Fruit fly (Drosophila melanogaster) whole organism, prepupa: Measurements from ENCODE around the gene CG43672.

ENCODE experiments used
- Blimp-1 ChIP-seq: fragments of 200-800 bp; sonication (Bioruptor generic); optimal IDR thresholded peaks from 3 replicates; lab custom pipeline; 2017; ENCODE audit warnings: missing biosample characterization, missing genetic modification characterization, mild to moderate bottlenecking, moderate library complexity, missing genetic modification reagents
- CG11294 ChIP-seq: fragments of 200-800 bp; sonication (Bioruptor generic); IDR thresholded peaks from 2 replicates; pipeline ENCODE4 v1.3.6; 2022; ENCODE audit warnings: missing biosample characterization, missing genetic modification characterization
- CG11762 ChIP-seq: fragments of 200-800 bp; sonication (Bioruptor generic); optimal IDR thresholded peaks from 3 replicates; lab custom pipeline; 2016; ENCODE audit warnings: missing biosample characterization, missing genetic modification characterization; ENCODE audit not compliant: insufficient read depth
- CG1621 ChIP-seq: fragments of 200-800 bp; sonication (Bioruptor generic); optimal IDR thresholded peaks from 3 replicates; lab custom pipeline; 2018; ENCODE audit warnings: missing biosample characterization, mild to moderate bottlenecking, missing genetic modification characterization
- CG16779 ChIP-seq: fragments of 200-800 bp; sonication (Bioruptor generic); optimal IDR thresholded peaks from 3 replicates; lab custom pipeline; 2017; ENCODE audit warnings: missing biosample characterization, mild to moderate bottlenecking, missing genetic modification characterization
- CG3032 ChIP-seq: fragments of 200-800 bp; optimal IDR thresholded peaks from 2 replicates; lab custom pipeline; 2019; ENCODE audit warnings: missing biosample characterization, mild to moderate bottlenecking, missing genetic modification characterization, moderate library complexity
- CG31627 ChIP-seq: fragments of 200-800 bp; sonication (Bioruptor generic); optimal IDR thresholded peaks from 3 replicates; lab custom pipeline; 2016; ENCODE audit warnings: missing biosample characterization, missing genetic modification characterization
- CG34406 ChIP-seq: fragments of 200-800 bp; sonication (Bioruptor generic); optimal IDR thresholded peaks from 3 replicates; lab custom pipeline; 2016; ENCODE audit warnings: missing biosample characterization, missing genetic modification characterization
- CG4318 ChIP-seq: fragments of 200-800 bp; sonication (Bioruptor generic); optimal IDR thresholded peaks from 3 replicates; lab custom pipeline; 2017; ENCODE audit warnings: missing biosample characterization, mild to moderate bottlenecking, missing genetic modification characterization
- CG6792 ChIP-seq: fragments of 200-800 bp; sonication (Bioruptor generic); optimal IDR thresholded peaks from 3 replicates; lab custom pipeline; 2016; ENCODE audit warnings: missing biosample characterization, missing genetic modification characterization
- CG6808 ChIP-seq: fragments of 200-800 bp; sonication (Bioruptor generic); optimal IDR thresholded peaks from 3 replicates; lab custom pipeline; 2017; ENCODE audit warnings: missing biosample characterization, missing genetic modification characterization, mild to moderate bottlenecking, moderate library complexity, missing genetic modification reagents
- CG6854 ChIP-seq: fragments of 200-800 bp; sonication (Bioruptor generic); optimal IDR thresholded peaks from 2 replicates; lab custom pipeline; 2017; ENCODE audit warnings: missing biosample characterization, mild to moderate bottlenecking, missing genetic modification characterization
- CG7368 ChIP-seq: fragments of 200-800 bp; sonication (Bioruptor generic); optimal IDR thresholded peaks from 3 replicates; lab custom pipeline; 2016; ENCODE audit warnings: missing biosample characterization, missing genetic modification characterization
- CG9139 ChIP-seq: fragments of 200-800 bp; sonication (Bioruptor generic); optimal IDR thresholded peaks from 3 replicates; lab custom pipeline; 2017; ENCODE audit warnings: missing biosample characterization, mild to moderate bottlenecking, missing genetic modification characterization
- Eip75B ChIP-seq: fragments of 200-800 bp; sonication (Bioruptor generic); optimal IDR thresholded peaks from 3 replicates; lab custom pipeline; 2016; ENCODE audit warnings: missing biosample characterization, missing genetic modification characterization
- Eip78C ChIP-seq: fragments of 200-800 bp; sonication (Bioruptor generic); peaks from one replicate; lab custom pipeline; 2016; ENCODE audit warnings: missing biosample characterization, missing genetic modification characterization
- Ets21C ChIP-seq: fragments of 200-800 bp; sonication (Bioruptor generic); optimal IDR thresholded peaks from 3 replicates; lab custom pipeline; 2016; ENCODE audit warnings: missing biosample characterization, missing genetic modification characterization
- Ets96B ChIP-seq: fragments of 200-800 bp; optimal IDR thresholded peaks from 2 replicates; lab custom pipeline; 2019; ENCODE audit warnings: missing biosample characterization, mild to moderate bottlenecking, missing genetic modification characterization, moderate library complexity
- Gug ChIP-seq: fragments of 200-800 bp; sonication (Bioruptor generic); IDR thresholded peaks from 2 replicates; pipeline ENCODE4 v1.3.6; 2022; ENCODE audit warnings: missing biosample characterization, missing genetic modification characterization
- Hr38 ChIP-seq: sonication (Bioruptor generic); optimal IDR thresholded peaks from 2 replicates; lab custom pipeline; 2016; ENCODE audit warnings: missing biosample characterization, missing genetic modification characterization
- OdsH ChIP-seq: fragments of 200-800 bp; sonication (Bioruptor generic); optimal IDR thresholded peaks from 3 replicates; lab custom pipeline; 2016; ENCODE audit warnings: missing biosample characterization, missing genetic modification characterization
- Sox102F ChIP-seq: fragments of 200-800 bp; sonication (Bioruptor generic); optimal IDR thresholded peaks from 2 replicates; lab custom pipeline; 2016; ENCODE audit warnings: missing biosample characterization, mild to moderate bottlenecking, missing genetic modification characterization
- Sox14 ChIP-seq: fragments of 200-800 bp; sonication (Bioruptor generic); optimal IDR thresholded peaks from 3 replicates; lab custom pipeline; 2016; ENCODE audit warnings: missing biosample characterization, missing genetic modification characterization
- achi ChIP-seq: fragments of 200-800 bp; sonication (Bioruptor generic); optimal IDR thresholded peaks from 3 replicates; lab custom pipeline; 2016; ENCODE audit warnings: missing biosample characterization, missing genetic modification characterization
- acj6 ChIP-seq: fragments of 200-800 bp; sonication (Bioruptor generic); optimal IDR thresholded peaks from 3 replicates; lab custom pipeline; 2016; ENCODE audit warnings: missing biosample characterization, missing genetic modification characterization
- cyc ChIP-seq: fragments of 200-800 bp; sonication (Bioruptor generic); optimal IDR thresholded peaks from 3 replicates; lab custom pipeline; 2016; ENCODE audit warnings: missing biosample characterization, missing genetic modification characterization
- esn ChIP-seq: fragments of 200-800 bp; sonication (Bioruptor generic); optimal IDR thresholded peaks from 2 replicates; lab custom pipeline; 2016; ENCODE audit warnings: missing biosample characterization, mild to moderate bottlenecking, missing genetic modification characterization, moderate library complexity
- fd59A ChIP-seq: fragments of 200-800 bp; sonication (Bioruptor generic); optimal IDR thresholded peaks from 2 replicates; lab custom pipeline; 2017; ENCODE audit warnings: missing biosample characterization, mild to moderate bottlenecking, missing genetic modification characterization, missing genetic modification reagents
- fd85E ChIP-seq: fragments of 200-800 bp; sonication (Bioruptor generic); optimal IDR thresholded peaks from 3 replicates; lab custom pipeline; 2016; ENCODE audit warnings: missing biosample characterization, missing genetic modification characterization
- lz ChIP-seq: fragments of 200-800 bp; sonication (Bioruptor generic); optimal IDR thresholded peaks from 3 replicates; lab custom pipeline; 2016; ENCODE audit warnings: missing biosample characterization, missing genetic modification characterization
- net ChIP-seq: fragments of 200-800 bp; sonication (Bioruptor generic); optimal IDR thresholded peaks from 3 replicates; lab custom pipeline; 2016; ENCODE audit warnings: missing biosample characterization, missing genetic modification characterization
- pdm3 ChIP-seq: fragments of 200-800 bp; sonication (Bioruptor generic); optimal IDR thresholded peaks from 3 replicates; lab custom pipeline; 2016; ENCODE audit warnings: missing biosample characterization, missing genetic modification characterization
- ss ChIP-seq, 2 experiments: fragments of 200-800 bp; sonication (Bioruptor generic); optimal IDR thresholded peaks; 2 replicates in 1 of 2; 3 replicates in 1 of 2; lab custom pipeline; 2017 to 2018; ENCODE audit warnings: mild to moderate bottlenecking in 2 of 2, missing biosample characterization in 2 of 2, missing genetic modification characterization in 2 of 2, moderate library complexity in 1 of 2
- topi ChIP-seq: fragments of 200-800 bp; sonication (Bioruptor generic); optimal IDR thresholded peaks from 3 replicates; lab custom pipeline; 2016; ENCODE audit warnings: missing biosample characterization, missing genetic modification characterization
- vri ChIP-seq: fragments of 200-800 bp; sonication (Bioruptor generic); optimal IDR thresholded peaks from 3 replicates; lab custom pipeline; 2016; ENCODE audit warnings: missing biosample characterization, mild to moderate bottlenecking, missing genetic modification characterization

Gene CG43672

dm6 chrX:15778846-15779245 lies 6.1 kb downstream of the CG43672 start, which contains the start of gene CG43673:
Gene CG43673, plus strand, starts transcription at chrX:15779146.
- TF ChIP-seq CG11762: no peak
- no peak for TF ChIP-seq CG11294 (GFP tag; lab: Robert Waterston, UW)
- TF ChIP-seq acj6 (GFP tag; lab: Kevin White, UChicago): no peak
- no peak for TF ChIP-seq CG31627 (GFP tag; lab: Kevin White, UChicago)
- TF ChIP-seq fd59A (GFP tag; lab: Kevin White, UChicago): no peak
- TF ChIP-seq CG6808 (GFP tag; lab: Kevin White, UChicago): no peak
- TF ChIP-seq CG34406 (GFP tag; lab: Kevin White, UChicago): no peak
- no peak for TF ChIP-seq OdsH (GFP tag; lab: Kevin White, UChicago)
- TF ChIP-seq Sox14: no peak
- no peak for TF ChIP-seq pdm3

dm6 chrX:15783610-15784009 lies 10.8 kb downstream of the CG43672 start, which contains the start of gene Efhc1.1:
Gene Efhc1.1, minus strand, starts transcription at chrX:15783710.
- TF ChIP-seq Eip78C (GFP tag; lab: Kevin White, UChicago): no peak
- no peak for TF ChIP-seq fd59A (GFP tag; lab: Kevin White, UChicago)
- no peak for TF ChIP-seq CG6792
- TF ChIP-seq CG4318 (GFP tag; lab: Kevin White, UChicago): no peak
- TF ChIP-seq net (GFP tag; lab: Kevin White, UChicago): no peak
- TF ChIP-seq topi (GFP tag; lab: Kevin White, UChicago): no peak
- no peak for TF ChIP-seq achi (GFP tag; lab: Kevin White, UChicago)
- TF ChIP-seq Eip75B (GFP tag; lab: Kevin White, UChicago): no peak
- TF ChIP-seq ss (GFP tag; optimal IDR thresholded peaks at IDR 0.05; lab: Kevin White, UChicago): no peak
- TF ChIP-seq CG3032 (tag; lab: Kevin White, UChicago): no peak
- no peak for TF ChIP-seq lz (GFP tag; lab: Kevin White, UChicago)
- no peak for TF ChIP-seq Sox102F (GFP tag; lab: Kevin White, UChicago)
- no peak for TF ChIP-seq CG31627 (GFP tag; lab: Kevin White, UChicago)
- TF ChIP-seq CG16779 (tag; lab: Kevin White, UChicago): no peak
- no peak for TF ChIP-seq CG7368
- TF ChIP-seq Sox14: no peak
- no peak for TF ChIP-seq fd85E
- no peak for TF ChIP-seq cyc

dm6 chrX:15785429-15786239 lies 12.9 kb downstream of the CG43672 start, which contains the start of the genes Paf-AHalpha and mRpS30:
Gene Paf-AHalpha, minus strand, starts transcription at chrX:15785583.
Gene mRpS30, plus strand, starts transcription at chrX:15786047.
- TF ChIP-seq CG1621 (tag; lab: Kevin White, UChicago): no peak
- no peak for TF ChIP-seq lz (GFP tag; lab: Kevin White, UChicago)
- TF ChIP-seq vri (GFP tag; lab: Kevin White, UChicago): peak; percentile 94
- TF ChIP-seq ss (GFP tag; optimal IDR thresholded peaks at IDR 0.05; lab: Kevin White, UChicago): no peak
- no peak for TF ChIP-seq Gug
- no peak for TF ChIP-seq Ets21C (GFP tag; lab: Kevin White, UChicago)
- TF ChIP-seq esn (GFP tag; lab: Kevin White, UChicago): peak; percentile 9
- TF ChIP-seq Ets96B (tag; lab: Kevin White, UChicago): no peak
- TF ChIP-seq CG9139: no peak
- peak; percentile 25 for TF ChIP-seq achi (GFP tag; lab: Kevin White, UChicago)
- TF ChIP-seq Hr38: no peak
- peak; percentile 80 for TF ChIP-seq Blimp-1 (GFP tag; lab: Kevin White, UChicago)
- TF ChIP-seq Sox14: no peak
- no peak for TF ChIP-seq CG7368
- TF ChIP-seq pdm3: no peak

- no peak for TF ChIP-seq CG6854 (GFP tag; lab: Kevin White, UChicago)
- TF ChIP-seq CG16779 (tag; lab: Kevin White, UChicago): no peak
- TF ChIP-seq acj6 (GFP tag; lab: Kevin White, UChicago): no peak
- peak; percentile 11 for TF ChIP-seq CG1621 (tag; lab: Kevin White, UChicago)
Observed at dm6 chrX:15786242-15786641, 13.5 kb downstream of the CG43672 start.
